Worm (Caenorhabditis elegans) whole organism, late embryonic: Measurements from ENCODE around the gene ugt-56.

Experiments used
- ama-1 ChIP-seq: fragments of 150-350 bp; optimal IDR thresholded peaks from 2 replicates; lab custom pipeline; 2014
- ceh-9 ChIP-seq: sonication (generic microtip); optimal IDR thresholded peaks from 2 replicates; lab custom pipeline; 2016; ENCODE audit warnings: mild to moderate bottlenecking, missing genetic modification characterization, inconsistent platforms, missing compliant biosample characterization
- che-1 ChIP-seq: sonication (generic microtip); optimal IDR thresholded peaks from 2 replicates; lab custom pipeline; 2016; ENCODE audit warnings: mild to moderate bottlenecking, missing genetic modification characterization, missing compliant biosample characterization
- sox-2 ChIP-seq: fragments of 200-800 bp; sonication (Bioruptor generic); IDR thresholded peaks from 2 replicates; pipeline ENCODE4 v1.3.6; 2022; ENCODE audit warnings: missing genetic modification reagents, missing genetic modification characterization, missing compliant biosample characterization

DNA sequence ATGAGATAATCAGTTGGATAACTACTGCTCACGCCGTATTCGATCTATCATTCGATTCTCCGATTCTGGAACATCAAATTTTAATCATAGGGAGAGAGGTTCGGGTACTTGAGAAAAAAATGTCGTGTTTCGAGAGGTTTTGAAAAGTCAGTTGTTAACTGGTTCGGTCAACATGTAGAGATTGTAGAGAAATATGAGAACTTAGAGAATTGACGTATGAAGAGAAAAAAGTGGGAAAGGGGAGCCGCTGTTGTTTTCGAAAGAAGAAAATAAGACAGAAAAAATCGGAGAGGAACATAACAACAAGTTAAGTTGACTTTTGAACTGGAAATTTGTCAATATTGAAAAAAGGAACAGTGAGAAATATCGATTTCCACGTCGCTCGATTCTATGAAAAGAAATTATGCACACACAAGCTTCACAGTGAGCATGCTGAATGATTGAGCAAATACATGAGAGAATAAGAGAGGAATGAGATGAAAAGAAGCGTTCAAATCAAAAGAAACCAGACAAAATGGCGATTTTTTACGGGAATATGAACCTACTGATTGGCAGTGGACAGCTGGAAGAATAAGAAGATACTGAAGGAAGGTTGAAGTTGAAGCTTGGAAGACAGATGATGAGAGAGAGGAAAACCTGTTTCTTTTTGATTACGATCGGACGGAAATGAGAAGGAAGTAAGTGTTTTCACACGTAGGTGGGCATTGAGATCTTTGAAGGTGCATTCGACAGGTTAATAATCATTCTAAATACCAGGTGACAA lies 13.6 kb upstream of the ugt-56 start, which contains the start of the genes T04H1.13, slfl-5 and rad-50:
- TF ChIP-seq ama-1 (lab: Kevin White, UChicago) (no peak), che-1 (no peak), ceh-9 (no peak), sox-2 (GFP tag; lab: Robert Waterston, UW) (no peak)
